Worm (Caenorhabditis elegans): ENCODE results near the gene ifb-2.

Gene ifb-2

DNA sequence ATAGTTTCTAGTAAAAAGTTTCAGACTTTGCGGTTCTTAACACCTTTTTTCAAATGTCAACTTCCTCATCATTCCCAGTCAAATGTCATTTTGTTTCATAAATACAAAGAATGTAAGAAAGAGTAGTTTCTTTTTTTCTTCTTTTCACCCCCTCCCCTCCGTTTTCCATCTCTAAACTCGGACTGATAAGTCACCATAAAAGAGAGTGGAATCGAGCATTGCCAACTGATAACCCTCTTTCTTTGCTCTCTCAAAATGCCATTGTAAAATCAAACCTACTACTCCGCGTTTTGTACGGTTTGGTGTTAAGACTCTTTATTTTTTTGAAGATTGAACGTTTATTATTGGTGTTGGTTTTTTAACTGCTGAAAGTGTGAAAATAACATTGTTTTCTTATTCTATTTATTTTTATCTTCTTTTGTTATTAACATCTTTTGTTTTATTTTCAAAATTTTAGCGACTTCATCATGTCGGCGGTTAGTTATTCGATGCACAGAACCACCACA is at the start of gene ifb-2:
Gene ifb-2, plus strand, starts transcription at position 456 of the 506 bp plus-strand sequence.
- TF ChIP-seq unc-62 (GFP tag; optimal IDR thresholded peaks at IDR 0.05): no peak

DNA sequence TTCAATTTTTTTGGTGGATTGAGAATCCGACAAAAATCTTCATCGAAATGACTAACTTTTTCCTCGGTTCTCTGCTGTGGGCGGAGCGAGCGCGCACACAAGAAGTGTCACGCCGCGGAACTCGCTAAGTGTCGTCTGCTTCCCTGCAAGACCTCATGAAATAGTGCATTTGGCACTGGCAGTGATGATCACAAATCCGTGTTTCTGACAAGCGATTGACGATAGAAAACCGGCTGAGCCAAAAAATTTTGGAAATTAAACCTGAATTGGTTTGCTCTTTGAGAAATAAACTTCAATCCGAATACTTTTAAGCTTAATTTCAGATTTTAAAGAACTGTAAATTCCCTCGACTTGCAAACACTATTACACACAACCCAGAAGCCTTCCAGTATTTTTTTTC is 48.5 kb upstream of the ifb-2 start:
- no peak for TF ChIP-seq unc-62 (GFP tag; optimal IDR thresholded peaks at IDR 0.05)

DNA sequence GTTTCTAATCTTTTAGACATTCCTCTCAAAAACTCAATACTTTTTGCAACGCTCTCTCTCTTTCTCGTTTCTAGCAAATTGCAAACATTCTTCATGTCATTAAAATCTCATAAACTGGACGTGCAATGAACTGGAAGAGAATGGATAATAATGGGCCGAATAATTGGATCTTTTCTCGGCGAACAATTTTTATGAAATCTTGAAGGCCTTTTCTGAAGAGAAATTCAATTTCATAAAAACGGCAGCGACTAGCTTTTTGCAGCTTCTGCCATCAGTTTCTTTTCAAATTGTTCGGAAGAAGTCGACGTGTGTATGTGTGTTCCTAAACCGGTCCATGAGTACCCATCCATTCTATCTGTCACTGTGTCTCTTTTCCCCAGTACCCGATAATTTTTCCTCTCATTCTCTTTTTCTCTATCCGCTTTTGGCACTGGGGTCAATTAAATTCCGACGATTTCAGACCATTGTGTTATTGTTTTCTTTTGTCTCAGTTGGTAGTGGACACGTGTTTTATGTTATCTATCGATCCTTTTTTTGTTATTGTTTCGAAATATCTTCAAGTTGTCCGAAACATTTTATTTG is 47.3 kb upstream of the ifb-2 start:
- TF ChIP-seq unc-62 (GFP tag; optimal IDR thresholded peaks at IDR 0.05): no peak

DNA sequence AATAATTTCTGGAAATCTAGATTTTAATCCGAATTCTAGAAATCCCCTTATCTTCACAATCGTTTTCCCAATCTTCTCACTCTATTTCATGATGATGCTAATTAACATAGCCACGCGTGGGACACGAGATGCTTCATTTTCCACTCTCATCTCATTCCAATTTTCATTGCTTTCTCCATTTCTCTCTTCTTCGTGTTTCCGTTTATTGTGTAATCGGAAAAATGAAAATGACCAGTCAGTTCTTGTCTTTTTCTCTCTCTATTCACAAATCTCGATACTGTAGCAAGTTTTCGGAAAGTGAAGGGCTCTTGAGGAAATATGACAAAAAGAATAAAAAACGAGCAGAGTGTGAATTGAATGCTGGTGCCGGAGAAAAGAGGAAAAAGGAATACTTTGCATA is 45.5 kb upstream of the ifb-2 start:
- TF ChIP-seq unc-62 (GFP tag; optimal IDR thresholded peaks at IDR 0.05): no peak

DNA sequence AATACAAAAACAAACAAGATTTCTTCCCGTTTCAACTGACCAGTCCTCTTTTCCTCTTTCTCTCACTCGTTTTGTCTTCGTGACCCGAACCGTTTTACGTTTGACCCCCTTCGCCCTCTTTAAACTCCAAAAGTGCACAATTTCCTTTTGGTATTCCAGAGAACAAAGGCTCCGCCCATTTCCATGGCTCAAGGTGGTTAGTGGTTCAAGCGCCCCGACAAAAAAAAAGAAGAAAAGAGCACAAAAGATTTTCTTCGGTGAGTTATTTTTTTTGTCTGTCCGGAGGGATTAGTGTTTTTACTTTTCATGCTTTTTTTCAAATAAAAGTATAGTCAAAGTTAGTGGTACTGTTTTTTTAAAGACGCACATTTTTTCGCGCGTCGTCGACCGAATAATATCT is 42.5 kb upstream of the ifb-2 start, which contains the start of gene osta-2:
Gene osta-2, plus strand, starts transcription at position 160 of the 400 bp plus-strand sequence.
- TF ChIP-seq unc-62 (GFP tag; optimal IDR thresholded peaks at IDR 0.05): no peak

DNA sequence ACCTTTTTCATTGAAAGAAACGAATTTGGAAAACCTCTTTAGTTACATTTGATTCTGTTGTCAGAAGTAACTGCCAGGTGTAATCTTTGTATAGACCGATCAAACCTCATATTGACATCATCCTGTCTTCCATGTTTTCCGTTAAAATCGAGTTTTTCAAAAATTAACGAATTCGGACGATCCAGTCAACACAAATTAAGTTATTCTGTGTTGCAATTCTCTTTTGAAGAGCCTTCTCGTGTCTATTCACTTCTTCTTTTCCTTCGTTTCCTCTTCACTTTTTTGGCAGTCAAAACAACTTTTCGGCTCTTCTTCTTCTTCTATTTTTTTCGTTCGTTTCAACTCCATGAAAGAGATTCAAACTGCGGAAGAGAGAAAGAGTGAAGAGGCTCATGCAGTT is 41.8 kb upstream of the ifb-2 start:
- no peak for TF ChIP-seq unc-62 (GFP tag; optimal IDR thresholded peaks at IDR 0.05)

DNA sequence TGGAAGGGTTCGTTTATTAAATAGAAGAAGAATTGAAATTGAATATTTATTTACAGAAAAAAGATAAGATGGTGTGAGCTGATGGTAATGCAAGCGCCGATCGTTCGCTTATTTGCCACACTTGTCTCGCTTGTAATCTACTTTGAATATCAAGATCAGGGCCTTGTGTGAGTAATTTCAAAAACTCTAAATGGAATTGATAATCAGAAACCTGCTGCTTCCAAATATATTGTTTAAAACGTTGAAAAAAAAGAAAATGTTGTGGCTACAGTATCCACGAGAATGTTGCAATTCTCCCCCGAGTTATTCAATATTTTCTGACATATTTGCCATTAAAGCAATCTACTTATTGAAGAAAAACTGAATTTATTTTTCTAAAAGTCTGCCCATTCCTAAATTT is 39.2 kb upstream of the ifb-2 start:
- no peak for TF ChIP-seq unc-62 (GFP tag; optimal IDR thresholded peaks at IDR 0.05)

DNA sequence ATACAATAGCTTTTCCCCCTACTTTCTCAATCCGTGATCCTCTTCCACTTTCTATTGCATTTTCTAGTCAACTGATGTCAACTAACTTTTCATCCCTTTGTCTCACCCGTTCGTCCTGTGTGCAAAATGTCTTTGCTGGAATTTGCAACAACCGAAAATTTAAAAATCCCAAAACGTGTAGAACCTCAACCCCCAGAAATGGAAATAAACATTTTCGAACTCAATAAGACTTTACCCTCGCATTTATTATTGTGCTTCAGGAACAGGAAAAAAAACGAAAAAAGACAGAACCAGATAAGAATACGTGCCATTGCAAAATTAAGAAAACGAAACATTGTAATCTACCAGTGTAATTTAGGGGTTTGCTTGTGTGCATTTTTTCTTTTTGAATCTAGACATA is 37.9 kb upstream of the ifb-2 start:
- TF ChIP-seq unc-62 (GFP tag; optimal IDR thresholded peaks at IDR 0.05): no peak

DNA sequence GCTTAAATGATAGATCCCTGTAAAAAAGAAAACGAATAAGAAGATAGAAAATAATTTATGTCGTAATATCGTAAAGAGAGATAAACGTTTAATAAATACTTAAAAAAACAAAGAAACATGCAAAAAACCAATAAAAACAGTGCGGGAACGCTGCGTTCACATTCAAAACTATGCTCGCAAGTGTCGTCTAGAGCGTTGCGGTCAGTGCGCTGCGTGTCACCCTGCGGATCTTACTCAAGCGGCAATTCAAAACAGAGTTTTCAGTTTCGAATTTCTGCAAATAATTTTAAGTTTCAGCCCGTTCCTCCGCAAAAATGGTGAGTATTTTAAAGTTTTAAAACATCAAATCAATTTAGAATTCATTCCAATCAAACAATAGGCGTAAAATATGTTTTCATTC is 35.2 kb upstream of the ifb-2 start, which contains the start of the genes tiar-1 and lelo-4:
Gene tiar-1, minus strand, starts transcription at position 17 of the 400 bp plus-strand sequence.
Gene lelo-4, plus strand, starts transcription at position 118 of the 400 bp plus-strand sequence.
- no peak for TF ChIP-seq unc-62 (GFP tag; optimal IDR thresholded peaks at IDR 0.05)

DNA sequence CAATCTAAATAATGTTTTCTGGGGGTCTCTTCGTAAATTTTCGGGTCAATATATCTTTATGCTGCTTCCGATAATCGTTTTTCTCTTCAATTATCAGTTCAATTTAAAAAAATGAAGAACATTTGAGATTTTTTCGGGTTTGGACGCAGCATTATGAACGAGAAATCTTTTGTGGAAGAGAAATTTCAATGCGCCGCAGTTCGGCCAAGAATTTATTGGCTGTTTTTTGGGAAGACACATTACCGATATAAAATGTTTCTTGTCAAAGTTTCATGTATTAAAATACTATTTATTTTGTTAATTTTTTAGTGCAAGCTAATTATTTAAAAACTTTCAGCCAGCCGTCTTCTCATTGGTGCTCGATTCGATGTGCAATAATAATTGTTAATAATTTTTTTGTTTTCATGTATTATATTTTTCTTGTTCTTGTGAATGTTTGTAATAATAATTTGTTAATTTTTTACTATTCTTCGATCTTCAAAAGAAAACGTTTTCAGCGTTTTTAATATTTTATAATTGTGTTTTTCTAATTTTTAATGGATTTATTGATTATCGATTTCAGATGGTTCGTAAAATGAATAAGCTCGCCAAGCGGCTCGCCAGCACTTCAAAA is 34.1 kb upstream of the ifb-2 start, which contains the start of the genes C18A3.10 and C18A3.3:
Gene C18A3.10, minus strand, starts transcription at position 101 of the 613 bp plus-strand sequence.
Gene C18A3.3, plus strand, starts transcription at position 563 of the 613 bp plus-strand sequence.
- TF ChIP-seq unc-62 (GFP tag; optimal IDR thresholded peaks at IDR 0.05): no peak

DNA sequence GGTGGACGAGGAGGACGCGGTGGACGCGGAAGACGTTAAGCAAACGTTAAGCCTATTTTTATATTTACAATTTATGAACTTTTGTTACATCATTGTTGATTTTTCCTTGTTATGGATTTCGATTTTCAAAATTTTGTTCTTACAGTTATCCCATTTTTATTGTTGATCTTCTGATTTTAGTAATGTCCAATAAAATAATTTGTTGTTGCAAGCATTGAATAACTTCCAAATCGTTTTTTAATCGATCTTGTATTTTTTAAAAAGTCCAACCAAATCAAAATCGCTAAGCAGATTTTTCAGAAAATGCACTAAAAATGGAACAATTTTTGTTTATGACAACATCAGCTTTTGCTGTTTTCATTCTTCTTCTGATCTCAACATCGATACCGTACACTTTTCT is 32.2 kb upstream of the ifb-2 start, which contains the start of gene zipt-3:
Gene zipt-3, plus strand, starts transcription at position 301 of the 400 bp plus-strand sequence.
- TF ChIP-seq unc-62 (GFP tag; optimal IDR thresholded peaks at IDR 0.05): no peak

DNA sequence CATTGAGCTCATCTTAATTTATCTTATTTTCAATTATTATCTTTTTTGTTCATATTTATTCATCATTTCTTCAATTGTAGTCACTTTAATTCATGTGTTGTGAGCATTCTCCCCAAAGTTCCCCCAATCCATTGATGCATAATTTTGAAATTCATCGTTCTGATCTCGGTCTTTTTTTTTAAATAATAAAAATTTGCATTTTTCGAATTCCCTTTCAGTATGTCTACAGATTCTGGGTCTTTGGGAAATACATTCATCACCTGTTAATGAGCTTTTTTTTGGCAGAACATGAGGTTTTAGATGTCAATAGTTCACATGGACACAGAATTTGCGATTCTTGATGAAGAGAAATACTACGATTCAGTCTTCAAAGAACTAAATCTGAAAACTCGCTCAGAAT is 30.1 kb upstream of the ifb-2 start, which contains the start of gene damt-1:
Gene damt-1, plus strand, starts transcription at position 301 of the 400 bp plus-strand sequence.
- TF ChIP-seq unc-62 (GFP tag; optimal IDR thresholded peaks at IDR 0.05): no peak

DNA sequence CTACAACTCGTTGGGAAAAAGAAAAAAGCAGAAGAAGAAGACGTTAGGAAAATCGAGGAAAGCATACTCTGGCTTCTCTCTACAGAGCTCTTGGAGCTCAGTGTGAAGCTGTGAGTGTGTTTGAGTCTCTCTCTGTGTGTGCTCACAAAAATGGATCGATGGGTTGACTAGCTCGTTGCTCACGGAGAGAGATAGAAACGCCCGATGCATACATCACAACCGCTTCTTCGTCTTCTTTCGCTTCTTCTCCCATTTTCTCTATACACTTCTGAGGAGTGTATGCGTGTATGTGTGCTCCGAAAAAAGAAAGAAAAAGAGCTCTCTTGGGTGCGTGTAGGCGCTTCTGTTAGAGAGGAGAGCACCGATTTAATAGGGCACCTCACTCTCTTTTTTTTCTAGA is 24.9 kb upstream of the ifb-2 start:
- no peak for TF ChIP-seq unc-62 (GFP tag; optimal IDR thresholded peaks at IDR 0.05)

DNA sequence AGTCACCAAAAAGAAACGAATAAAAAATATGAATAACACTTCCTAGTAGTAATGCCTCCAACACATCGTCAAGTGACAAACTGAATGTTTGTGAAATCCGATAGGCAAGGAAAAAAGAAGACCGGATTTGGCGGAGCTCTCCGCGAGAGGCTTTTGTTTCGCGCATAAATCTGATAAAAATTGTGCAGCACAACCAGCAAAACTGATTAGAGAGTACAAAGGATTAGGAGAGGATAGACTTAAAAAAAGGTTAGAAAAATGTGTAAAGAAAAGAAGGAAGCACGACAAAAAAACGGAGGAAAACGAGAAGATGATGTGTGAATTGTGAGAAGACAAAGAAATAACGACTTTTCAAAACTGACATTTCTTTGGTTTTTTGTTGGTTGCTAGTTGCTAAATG is 22.3 kb upstream of the ifb-2 start, which contains the start of gene rab-3:
Gene rab-3, minus strand, starts transcription at position 147 of the 400 bp plus-strand sequence.
- TF ChIP-seq unc-62 (GFP tag; optimal IDR thresholded peaks at IDR 0.05): no peak

DNA sequence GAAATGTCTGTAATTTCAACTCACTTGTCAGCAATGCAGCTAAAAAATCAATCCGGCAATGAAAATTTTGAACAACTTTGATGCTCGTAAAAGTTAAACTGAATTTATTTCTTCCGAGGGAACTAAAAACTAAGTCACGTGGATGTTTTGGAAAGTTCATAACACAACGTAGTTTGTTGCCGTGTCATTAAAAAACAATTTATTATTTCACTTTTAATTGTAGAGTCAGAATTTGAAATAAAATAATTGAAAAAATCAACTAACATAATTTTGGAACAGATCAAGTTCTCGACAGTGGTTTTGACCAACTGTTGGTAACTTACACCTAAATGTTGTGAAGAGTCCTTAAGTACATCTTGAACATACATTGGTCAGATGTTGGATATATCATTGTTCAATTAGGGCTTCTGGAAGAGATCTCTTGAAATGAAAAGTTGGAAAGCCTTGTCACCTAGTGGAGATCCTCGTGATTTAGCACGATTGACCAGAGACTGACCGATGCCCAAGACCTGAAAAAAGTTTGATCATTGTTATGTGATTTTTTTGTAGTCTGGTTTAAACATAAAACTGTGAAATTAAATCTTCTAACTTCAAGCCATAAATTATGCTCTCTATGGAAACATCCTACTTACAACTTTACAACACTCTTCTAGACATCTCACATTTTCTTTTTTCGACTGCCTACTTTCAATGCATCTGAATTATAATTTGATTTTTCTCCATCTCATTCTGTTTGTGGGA is 19.5 kb upstream of the ifb-2 start, which contains the start of the genes C18A3.7 and C18A3.11:
Gene C18A3.7, minus strand, starts transcription at position 101 of the 741 bp plus-strand sequence.
Gene C18A3.11, plus strand, starts transcription at position 691 of the 741 bp plus-strand sequence.
- TF ChIP-seq unc-62 (GFP tag; optimal IDR thresholded peaks at IDR 0.05): no peak

DNA sequence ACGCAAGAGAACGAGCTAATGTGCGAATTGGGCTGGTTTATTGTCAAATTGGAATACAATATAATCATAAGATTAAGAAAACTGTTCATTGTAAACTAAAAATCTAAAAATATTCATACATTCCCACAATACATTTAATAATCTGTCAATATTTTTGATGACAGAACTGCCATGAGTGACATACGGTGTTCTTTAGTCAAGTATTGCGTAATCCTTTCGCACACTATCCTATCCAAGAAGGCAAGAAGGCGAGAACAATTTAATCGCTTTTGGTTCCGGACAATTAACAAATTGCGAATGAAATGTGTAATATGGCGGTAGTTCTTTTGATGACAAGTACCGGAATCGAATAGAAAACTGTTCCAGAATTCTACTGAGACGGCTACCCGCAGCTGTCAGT is 15.1 kb upstream of the ifb-2 start:
- TF ChIP-seq unc-62 (GFP tag; optimal IDR thresholded peaks at IDR 0.05): no peak
